Fruit fly (Drosophila melanogaster): Measurements from ENCODE around the gene vari.

dm6 chr2L:20775941-20776340 lies 20.9 kb downstream of the vari start:
- TF ChIP-seq CTCF (optimal IDR thresholded peaks at IDR 0.05) (no peak), CG8478 (optimal IDR thresholded peaks at IDR 0.05) (no peak)

All from S2 (cell line).